Worm (Caenorhabditis elegans) whole organism, early embryonic: ENCODE data around the gene eef-1B.2.
A peak's percentile ranks its signal among the peaks of the same experiment; 100 is the strongest.

Experiments
- B0310.2 ChIP-seq: sonication (generic microtip); optimal IDR thresholded peaks from 2 replicates; lab custom pipeline; 2016; ENCODE audit warnings: mild to moderate bottlenecking, missing genetic modification characterization, missing compliant biosample characterization
- F13C5.2 ChIP-seq: sonication (generic microtip); optimal IDR thresholded peaks from 2 replicates; lab custom pipeline; 2017; ENCODE audit warnings: mild to moderate bottlenecking, missing genetic modification characterization, inconsistent platforms, missing compliant biosample characterization
- aly-1 ChIP-seq: sonication (generic microtip); optimal IDR thresholded peaks from 2 replicates; lab custom pipeline; 2016; ENCODE audit warnings: missing genetic modification characterization, missing compliant biosample characterization
- ama-1 ChIP-seq: fragments of 150-350 bp; optimal IDR thresholded peaks from 2 replicates; lab custom pipeline; 2014
- ceh-13 ChIP-seq: fragments of 200-800 bp; sonication (Bioruptor generic); optimal IDR thresholded peaks from 2 replicates; lab custom pipeline; 2018; ENCODE audit warnings: mild to moderate bottlenecking, missing genetic modification characterization, missing compliant biosample characterization
- ceh-36 ChIP-seq: sonication (generic microtip); optimal IDR thresholded peaks from 2 replicates; lab custom pipeline; 2016; ENCODE audit warnings: missing genetic modification characterization, inconsistent platforms, missing compliant biosample characterization
- ets-7 ChIP-seq: sonication (generic microtip); optimal IDR thresholded peaks from 2 replicates; lab custom pipeline; 2016; ENCODE audit warnings: missing genotype, missing genetic modification characterization, missing compliant biosample characterization
- flt-1 ChIP-seq: fragments of 200-800 bp; sonication (Bioruptor generic); IDR thresholded peaks from 2 replicates; pipeline ENCODE4 v1.3.6; 2022; ENCODE audit warnings: missing genetic modification characterization, missing compliant biosample characterization
- hmbx-1 ChIP-seq: sonication (generic microtip); optimal IDR thresholded peaks from 2 replicates; lab custom pipeline; 2016; ENCODE audit warnings: mild to moderate bottlenecking, missing genetic modification characterization, missing compliant biosample characterization
- hmg-4 ChIP-seq: fragments of 200-800 bp; sonication (Bioruptor generic); optimal IDR thresholded peaks from 2 replicates; lab custom pipeline; 2018; ENCODE audit warnings: mild to moderate bottlenecking, missing genetic modification characterization, missing compliant biosample characterization
- hnd-1 ChIP-seq: sonication (generic microtip); optimal IDR thresholded peaks from 2 replicates; lab custom pipeline; 2016; ENCODE audit warnings: missing genetic modification characterization, missing compliant biosample characterization
- pes-1 ChIP-seq: fragments of 200-800 bp; sonication (Bioruptor generic); IDR thresholded peaks from 2 replicates; pipeline ENCODE4 v1.3.6; 2022; ENCODE audit warnings: missing genetic modification reagents, missing genetic modification characterization, missing compliant biosample characterization
- scrt-1 ChIP-seq: fragments of 200-800 bp; sonication (Bioruptor generic); IDR thresholded peaks from 2 replicates; pipeline ENCODE4 v1.3.6; 2022; ENCODE audit warnings: missing genetic modification characterization, missing compliant biosample characterization
- sea-1 ChIP-seq: fragments of 200-800 bp; sonication (Bioruptor generic); conservative IDR thresholded peaks from 2 replicates; pipeline ENCODE4 v1.3.6; 2022; ENCODE audit warnings: missing genetic modification characterization, missing compliant biosample characterization
- tbx-11 ChIP-seq: fragments of 200-800 bp; sonication (Bioruptor generic); IDR thresholded peaks from 2 replicates; pipeline ENCODE4 v1.3.6; 2022; ENCODE audit warnings: missing genetic modification characterization, missing compliant biosample characterization
- tbx-37 ChIP-seq: fragments of 200-800 bp; sonication (Bioruptor generic); conservative IDR thresholded peaks from 2 replicates; pipeline ENCODE4 v1.3.6; 2022; ENCODE audit warnings: missing genetic modification reagents, missing genetic modification characterization, missing compliant biosample characterization
- tra-4 ChIP-seq: sonication (generic microtip); optimal IDR thresholded peaks from 2 replicates; lab custom pipeline; 2017; ENCODE audit warnings: missing genetic modification characterization, missing compliant biosample characterization

Gene eef-1B.2

DNA sequence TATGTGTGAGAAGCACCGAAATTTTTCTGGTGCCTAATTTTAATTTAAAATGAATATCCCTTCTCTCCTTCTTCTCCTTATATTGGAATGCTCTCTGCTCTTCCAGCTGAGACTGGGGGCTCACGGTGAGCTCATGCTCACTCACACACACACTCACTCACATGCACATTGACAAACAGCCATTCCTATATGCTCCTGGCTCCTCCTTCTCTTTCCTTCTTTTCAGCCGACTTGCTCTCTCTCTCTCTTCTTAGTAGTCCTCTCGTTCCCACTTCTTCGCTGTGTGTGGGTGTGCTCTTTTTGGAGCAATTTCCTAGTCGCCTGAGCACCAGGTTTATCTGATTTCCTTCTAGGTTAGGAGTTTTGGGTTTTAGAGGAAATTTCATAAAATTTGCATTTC is 16.2 kb upstream of the eef-1B.2 start:
- no peak for TF ChIP-seq ama-1
- TF ChIP-seq aly-1 (tag; lab: Kevin White, UChicago), result no peak
- no peak for TF ChIP-seq F13C5.2 (tag; lab: Kevin White, UChicago)
- no peak for TF ChIP-seq flt-1 (GFP tag; lab: Robert Waterston, UW)
- TF ChIP-seq tra-4, result no peak
- no peak for TF ChIP-seq sea-1 (GFP tag; lab: Robert Waterston, UW)
- TF ChIP-seq ceh-13 (GFP tag; lab: Kevin White, UChicago), result no peak
- no peak for TF ChIP-seq hmg-4
- no peak for TF ChIP-seq tbx-37 (GFP tag; lab: Robert Waterston, UW)
- no peak for TF ChIP-seq ceh-36 (tag; lab: Kevin White, UChicago)
- TF ChIP-seq hmbx-1 (tag; lab: Kevin White, UChicago), result no peak
- no peak for TF ChIP-seq ets-7 (tag; lab: Kevin White, UChicago)
- TF ChIP-seq pes-1 (GFP tag; lab: Robert Waterston, UW), result no peak
- no peak for TF ChIP-seq B0310.2 (tag; lab: Kevin White, UChicago)
- no peak for TF ChIP-seq hnd-1 (tag; lab: Kevin White, UChicago)

DNA sequence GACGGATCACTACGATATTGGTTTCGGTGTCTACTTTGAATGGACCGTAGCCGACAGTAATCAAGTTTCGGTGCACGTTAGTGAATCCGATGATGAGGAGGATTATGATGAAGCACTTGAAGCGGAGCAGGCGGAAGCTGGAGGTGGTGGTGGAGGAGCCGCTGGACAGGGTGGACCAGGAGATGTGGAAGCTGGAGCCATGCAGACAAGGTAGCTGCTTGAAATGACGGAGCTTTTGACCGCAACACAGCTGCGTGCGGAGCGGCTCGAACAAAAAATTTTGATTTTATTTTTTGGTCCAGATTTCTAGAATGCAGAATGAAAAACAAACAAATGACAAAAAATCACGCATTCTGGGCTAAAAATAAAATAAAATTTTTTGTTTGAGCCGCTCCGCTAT is 12.7 kb upstream of the eef-1B.2 start:
- no peak for TF ChIP-seq ets-7 (tag; lab: Kevin White, UChicago)
- no peak for TF ChIP-seq sea-1 (GFP tag; lab: Robert Waterston, UW)
- TF ChIP-seq F13C5.2 (tag; lab: Kevin White, UChicago), result no peak
- no peak for TF ChIP-seq hmbx-1 (tag; lab: Kevin White, UChicago)
- no peak for TF ChIP-seq tbx-37 (GFP tag; lab: Robert Waterston, UW)
- TF ChIP-seq ama-1, result no peak
- TF ChIP-seq hnd-1 (tag; lab: Kevin White, UChicago), result no peak
- TF ChIP-seq aly-1 (tag; lab: Kevin White, UChicago), result no peak
- TF ChIP-seq flt-1 (GFP tag; lab: Robert Waterston, UW), result no peak
- no peak for TF ChIP-seq tra-4
- TF ChIP-seq hmg-4, result no peak
- TF ChIP-seq ceh-13 (GFP tag; lab: Kevin White, UChicago), result no peak

ce11 chrIV:15025384-15025783 is 11.7 kb upstream of the eef-1B.2 start, which contains the start of gene fcd-2:
TSS of gene fcd-2 (plus strand) at chrIV:15025710.
- TF ChIP-seq F13C5.2 (tag; lab: Kevin White, UChicago) (peak; percentile 46), hnd-1 (tag; lab: Kevin White, UChicago) (no peak)

ce11 chrIV:15027334-15027733 is 9.8 kb upstream of the eef-1B.2 start:
- TF ChIP-seq aly-1 (tag; lab: Kevin White, UChicago), result no peak

DNA sequence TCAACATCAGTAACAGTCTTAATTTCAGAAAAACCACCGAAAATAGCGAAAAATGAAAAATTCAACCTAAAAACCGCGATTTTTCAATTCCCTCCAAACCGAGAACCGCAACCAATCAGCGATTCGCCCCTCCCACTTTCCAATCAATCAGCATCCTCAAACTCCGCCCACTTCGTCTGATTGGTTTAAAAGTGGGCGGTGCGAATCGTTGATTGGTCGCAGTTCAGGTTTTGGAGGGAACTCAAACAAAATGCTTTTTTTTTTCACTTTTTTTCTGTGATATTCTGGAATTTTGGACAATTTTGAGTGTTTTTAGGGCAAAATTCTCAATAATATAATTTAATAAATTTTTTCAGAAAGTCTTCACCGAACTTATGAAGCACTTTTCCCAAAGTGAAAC is 9.2 kb upstream of the eef-1B.2 start:
- TF ChIP-seq hnd-1 (tag; lab: Kevin White, UChicago) (no peak), B0310.2 (tag; lab: Kevin White, UChicago) (no peak), F13C5.2 (tag; lab: Kevin White, UChicago) (no peak), ceh-13 (GFP tag; lab: Kevin White, UChicago) (no peak), hmg-4 (no peak), scrt-1 (GFP tag; lab: Robert Waterston, UW) (no peak), ets-7 (tag; lab: Kevin White, UChicago) (no peak), tra-4 (no peak)

DNA sequence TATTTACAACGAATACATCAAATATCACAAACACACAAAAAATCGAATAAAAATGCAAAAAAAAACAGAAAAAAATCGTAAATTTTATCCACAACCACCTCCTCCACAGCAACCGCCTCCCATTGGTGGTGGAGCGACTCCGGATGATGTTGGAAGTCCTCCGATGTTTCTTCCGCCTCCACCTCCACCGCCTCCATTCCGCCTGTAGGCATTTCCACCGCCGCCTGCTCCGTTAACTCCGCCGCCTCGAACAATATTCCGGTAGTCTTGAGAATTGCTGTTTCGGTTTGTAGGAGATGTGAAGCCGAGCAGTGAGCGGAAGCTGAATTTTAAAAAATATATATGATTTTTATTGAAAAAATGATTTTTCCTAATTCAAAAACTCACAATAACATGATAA is 8.7 kb upstream of the eef-1B.2 start:
- no peak for TF ChIP-seq ceh-36 (tag; lab: Kevin White, UChicago)
- no peak for TF ChIP-seq B0310.2 (tag; lab: Kevin White, UChicago)
- TF ChIP-seq pes-1 (GFP tag; lab: Robert Waterston, UW), result no peak
- TF ChIP-seq F13C5.2 (tag; lab: Kevin White, UChicago), result no peak
- TF ChIP-seq ets-7 (tag; lab: Kevin White, UChicago), result no peak
- no peak for TF ChIP-seq sea-1 (GFP tag; lab: Robert Waterston, UW)
- no peak for TF ChIP-seq flt-1 (GFP tag; lab: Robert Waterston, UW)
- TF ChIP-seq aly-1 (tag; lab: Kevin White, UChicago), result no peak
- TF ChIP-seq scrt-1 (GFP tag; lab: Robert Waterston, UW), result no peak
- no peak for TF ChIP-seq hnd-1 (tag; lab: Kevin White, UChicago)
- no peak for TF ChIP-seq ama-1
- no peak for TF ChIP-seq tra-4
- TF ChIP-seq tbx-37 (GFP tag; lab: Robert Waterston, UW), result no peak
- TF ChIP-seq ceh-13 (GFP tag; lab: Kevin White, UChicago), result no peak

- TF ChIP-seq tra-4 (no peak), pes-1 (GFP tag; lab: Robert Waterston, UW) (no peak), F13C5.2 (tag; lab: Kevin White, UChicago) (no peak), ama-1 (no peak), tbx-37 (GFP tag; lab: Robert Waterston, UW) (no peak), hmg-4 (no peak), hmbx-1 (tag; lab: Kevin White, UChicago) (no peak), ceh-13 (GFP tag; lab: Kevin White, UChicago) (no peak), ets-7 (tag; lab: Kevin White, UChicago) (no peak), flt-1 (GFP tag; lab: Robert Waterston, UW) (no peak), hnd-1 (tag; lab: Kevin White, UChicago) (no peak), aly-1 (tag; lab: Kevin White, UChicago) (no peak), scrt-1 (GFP tag; lab: Robert Waterston, UW) (no peak), sea-1 (GFP tag; lab: Robert Waterston, UW) (no peak), ceh-36 (tag; lab: Kevin White, UChicago) (no peak), tbx-11 (no peak)
Measured at ce11 chrIV:15028891-15029290, 8.2 kb upstream of the eef-1B.2 start, which contains the start of gene Y41E3.8. TSS of gene Y41E3.8 (minus strand) at chrIV:15028978.

DNA sequence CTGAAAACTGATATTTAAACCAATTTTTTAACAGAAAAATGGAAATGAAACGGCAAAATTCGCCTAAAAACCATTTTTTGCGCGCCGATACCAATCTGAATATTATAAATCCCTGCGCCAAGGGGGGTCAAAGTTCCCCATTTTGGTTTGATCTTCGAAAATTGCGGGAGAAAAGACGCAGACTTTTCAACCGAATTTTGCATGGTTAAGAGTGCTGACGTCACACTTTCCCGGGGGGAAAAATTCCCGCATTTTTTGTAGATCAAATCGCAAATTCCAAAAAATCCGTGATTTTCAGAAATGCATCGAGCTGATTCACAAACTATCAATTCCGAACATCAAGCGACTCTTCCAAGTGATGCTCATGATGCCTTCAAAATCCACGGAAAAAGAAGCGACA is 7.6 kb upstream of the eef-1B.2 start:
- TF ChIP-seq hmg-4, result no peak
